Fruit fly (Drosophila melanogaster) whole organism, embryonic: ENCODE data around the gene Hph.

ENCODE experiments used
- CG12236 ChIP-seq: fragments of 200-800 bp; sonication (Bioruptor generic); optimal IDR thresholded peaks from 2 replicates; lab custom pipeline; 2016; ENCODE audit warnings: missing biosample characterization, missing genetic modification characterization
- CG12769 ChIP-seq: fragments of 200-800 bp; sonication (Bioruptor generic); optimal IDR thresholded peaks from 2 replicates; lab custom pipeline; 2019; ENCODE audit warnings: missing biosample characterization, mild to moderate bottlenecking, missing genetic modification characterization, moderate library complexity
- CG13287 ChIP-seq: fragments of 200-800 bp; sonication (Bioruptor generic); IDR thresholded peaks from 2 replicates; pipeline ENCODE4 v1.3.6; 2022; ENCODE audit warnings: missing biosample characterization, missing genetic modification characterization; ENCODE audit not compliant: partially characterized antibody
- CG14050 ChIP-seq: fragments of 200-800 bp; sonication (Bioruptor generic); IDR thresholded peaks from 3 replicates; pipeline ENCODE4 v1.3.6; 2022; ENCODE audit warnings: missing biosample characterization, missing genetic modification characterization
- CG14441 ChIP-seq: fragments of 200-800 bp; sonication (Bioruptor generic); IDR thresholded peaks from 2 replicates; pipeline ENCODE4 v1.3.6; 2022; ENCODE audit warnings: missing biosample characterization, missing genetic modification characterization
- CG15269 ChIP-seq: fragments of 200-800 bp; sonication (Bioruptor generic); optimal IDR thresholded peaks from 2 replicates; lab custom pipeline; 2018; ENCODE audit warnings: missing biosample characterization, mild to moderate bottlenecking, missing genetic modification characterization, moderate library complexity
- Eip74EF ChIP-seq, 2 experiments: fragments of 200-800 bp in 1 of 2; fragments of >200 bp in 1 of 2; sonication (Bioruptor generic) in 1 of 2; optimal IDR thresholded peaks; 2 replicates each; lab custom pipeline; 2017 to 2019; ENCODE audit warnings: missing biosample characterization in 2 of 2, missing genetic modification characterization in 2 of 2, mild to moderate bottlenecking in 1 of 2, moderate library complexity in 1 of 2
- Fer2 ChIP-seq: fragments of 200-800 bp; sonication (Bioruptor generic); optimal IDR thresholded peaks from 2 replicates; lab custom pipeline; 2018; ENCODE audit warnings: missing biosample characterization, mild to moderate bottlenecking, missing genetic modification characterization, moderate library complexity
- Hand ChIP-seq: fragments of 200-800 bp; sonication (Bioruptor generic); optimal IDR thresholded peaks from 2 replicates; lab custom pipeline; 2017; ENCODE audit warnings: mild to moderate bottlenecking, missing biosample characterization, missing genetic modification reagents, missing genetic modification characterization
- Hr78 ChIP-seq, 2 experiments: fragments of 200-800 bp in 1 of 2; fragments of >200 bp in 1 of 2; sonication (Bioruptor generic) in 1 of 2; optimal IDR thresholded peaks; 2 replicates each; lab custom pipeline; 2017 to 2019; ENCODE audit warnings: missing biosample characterization in 2 of 2, missing genetic modification characterization in 2 of 2, mild to moderate bottlenecking in 1 of 2, moderate library complexity in 1 of 2
- Lpt ChIP-seq: fragments of >200 bp; optimal IDR thresholded peaks from 2 replicates; lab custom pipeline; 2018; ENCODE audit warnings: missing biosample characterization, missing genetic modification characterization
- MESR4 ChIP-seq: fragments of 200-800 bp; sonication (Bioruptor generic); optimal IDR thresholded peaks from 2 replicates; lab custom pipeline; 2018; ENCODE audit warnings: missing biosample characterization, mild to moderate bottlenecking, missing genetic modification characterization, moderate library complexity
- Myb ChIP-seq: fragments of 200-800 bp; sonication (Bioruptor generic); optimal IDR thresholded peaks from 2 replicates; lab custom pipeline; 2016; ENCODE audit warnings: missing biosample characterization, missing genetic modification characterization
- NC2β ChIP-seq: fragments of 200-800 bp; sonication (Bioruptor generic); optimal IDR thresholded peaks from 2 replicates; lab custom pipeline; 2016; ENCODE audit warnings: missing biosample characterization, missing genetic modification characterization
- Oli ChIP-seq: fragments of 200-800 bp; sonication (Bioruptor generic); optimal IDR thresholded peaks from 2 replicates; lab custom pipeline; 2018; ENCODE audit warnings: missing biosample characterization, mild to moderate bottlenecking, missing genetic modification characterization, moderate library complexity
- Pdp1 ChIP-seq, 2 experiments: fragments of 200-800 bp; sonication (Bioruptor generic); optimal IDR thresholded peaks; 3 replicates each; lab custom pipeline; 2016; ENCODE audit warnings: missing biosample characterization in 2 of 2, missing genetic modification characterization in 2 of 2, mild to moderate bottlenecking in 1 of 2, moderate library complexity in 1 of 2
- Side ChIP-seq: fragments of 200-800 bp; sonication (Bioruptor generic); optimal IDR thresholded peaks from 2 replicates; lab custom pipeline; 2016; ENCODE audit warnings: missing biosample characterization, missing genetic modification characterization
- abd-A ChIP-seq: fragments of 200-800 bp; sonication (Bioruptor generic); optimal IDR thresholded peaks from 3 replicates; lab custom pipeline; 2019; ENCODE audit warnings: missing biosample characterization, mild to moderate bottlenecking, missing genetic modification characterization, moderate library complexity
- bigmax ChIP-seq: fragments of 200-800 bp; sonication (Bioruptor generic); optimal IDR thresholded peaks from 2 replicates; lab custom pipeline; 2018; ENCODE audit warnings: missing biosample characterization, mild to moderate bottlenecking, missing genetic modification characterization
- cad ChIP-seq: fragments of >200 bp; optimal IDR thresholded peaks from 2 replicates; lab custom pipeline; 2017; ENCODE audit warnings: missing biosample characterization, missing genetic modification characterization
- chinmo ChIP-seq: fragments of 200-800 bp; sonication (Bioruptor generic); IDR thresholded peaks from 4 replicates; pipeline ENCODE4 v1.3.6; 2022; ENCODE audit warnings: missing biosample characterization, missing genetic modification characterization; ENCODE audit not compliant: partially characterized antibody
- croc ChIP-seq: fragments of 200-800 bp; sonication (Bioruptor generic); conservative IDR thresholded peaks from 3 replicates; pipeline ENCODE4 v1.3.6; 2022; ENCODE audit warnings: missing biosample characterization, missing genetic modification characterization
- crol ChIP-seq: fragments of 200-800 bp; sonication (Bioruptor generic); IDR thresholded peaks from 2 replicates; pipeline ENCODE4 v1.3.6; 2022; ENCODE audit warnings: missing biosample characterization, missing genetic modification characterization
- cwo ChIP-seq: fragments of 200-800 bp; sonication (Bioruptor generic); optimal IDR thresholded peaks from 3 replicates; lab custom pipeline; 2017; ENCODE audit warnings: missing biosample characterization, missing genetic modification characterization, mild to moderate bottlenecking, moderate library complexity, missing genetic modification reagents
- ftz-f1 ChIP-seq: fragments of 200-800 bp; sonication (Bioruptor generic); optimal IDR thresholded peaks from 2 replicates; lab custom pipeline; 2016; ENCODE audit warnings: missing biosample characterization, missing genetic modification characterization
- grn ChIP-seq: fragments of 200-800 bp; sonication (Bioruptor generic); optimal IDR thresholded peaks from 3 replicates; lab custom pipeline; 2017; ENCODE audit warnings: missing biosample characterization, missing genetic modification characterization
- gro ChIP-seq: fragments of 200-800 bp; sonication (Bioruptor generic); optimal IDR thresholded peaks from 2 replicates; lab custom pipeline; 2016; ENCODE audit warnings: missing biosample characterization, missing genetic modification characterization
- oc ChIP-seq: fragments of 200-800 bp; sonication (Bioruptor generic); optimal IDR thresholded peaks from 2 replicates; lab custom pipeline; 2018; ENCODE audit warnings: missing biosample characterization, mild to moderate bottlenecking, missing genetic modification characterization, moderate library complexity
- pros ChIP-seq: fragments of 200-800 bp; sonication (Bioruptor generic); optimal IDR thresholded peaks from 3 replicates; lab custom pipeline; 2019; ENCODE audit warnings: missing biosample characterization, mild to moderate bottlenecking, missing genetic modification characterization, moderate library complexity
- rib ChIP-seq: fragments of 200-800 bp; sonication (Bioruptor generic); IDR thresholded peaks from 2 replicates; pipeline ENCODE4 v1.3.6; 2022; ENCODE audit warnings: missing biosample characterization, missing genetic modification characterization
- run ChIP-seq: fragments of 200-800 bp; sonication (Bioruptor generic); optimal IDR thresholded peaks from 3 replicates; lab custom pipeline; 2018; ENCODE audit warnings: missing biosample characterization, mild to moderate bottlenecking, missing genetic modification characterization
- salm ChIP-seq: fragments of 200-800 bp; sonication (Bioruptor generic); optimal IDR thresholded peaks from 2 replicates; lab custom pipeline; 2018; ENCODE audit warnings: missing biosample characterization, mild to moderate bottlenecking, missing genetic modification characterization
- sd ChIP-seq: fragments of 200-800 bp; sonication (Bioruptor generic); optimal IDR thresholded peaks from 3 replicates; lab custom pipeline; 2018; ENCODE audit warnings: missing biosample characterization, mild to moderate bottlenecking, missing genetic modification characterization, moderate library complexity
- sens ChIP-seq: fragments of 200-800 bp; sonication (Bioruptor generic); peaks from one replicate; lab custom pipeline; 2016; ENCODE audit warnings: missing biosample characterization, missing genetic modification characterization
- trh ChIP-seq: fragments of 200-800 bp; sonication (Bioruptor generic); optimal IDR thresholded peaks from 2 replicates; lab custom pipeline; 2016; ENCODE audit warnings: missing biosample characterization, missing genetic modification characterization
- vnd ChIP-seq: fragments of 200-800 bp; sonication (Bioruptor generic); IDR thresholded peaks from 3 replicates; pipeline ENCODE4 v1.3.6; 2022; ENCODE audit warnings: missing biosample characterization, missing genetic modification characterization; ENCODE audit not compliant: partially characterized antibody
- vvl ChIP-seq: fragments of 200-800 bp; sonication (Bioruptor generic); IDR thresholded peaks from 2 replicates; pipeline ENCODE4 v1.3.6; 2022; ENCODE audit warnings: missing biosample characterization, missing genetic modification characterization
- z ChIP-seq: fragments of 200-800 bp; sonication (Bioruptor generic); IDR thresholded peaks from 3 replicates; pipeline ENCODE4 v1.3.6; 2022; ENCODE audit warnings: missing biosample characterization, missing genetic modification characterization
- zen ChIP-seq: fragments of 200-800 bp; sonication (Bioruptor generic); optimal IDR thresholded peaks from 3 replicates; lab custom pipeline; 2018; ENCODE audit warnings: missing biosample characterization, mild to moderate bottlenecking, missing genetic modification characterization, moderate library complexity
- zen2 ChIP-seq: fragments of 200-800 bp; sonication (Bioruptor generic); IDR thresholded peaks from 3 replicates; pipeline ENCODE4 v1.3.6; 2022; ENCODE audit warnings: missing biosample characterization, missing genetic modification characterization; ENCODE audit not compliant: partially characterized antibody

The Hph gene

dm6 chr3R:5246950-5247349 is 9.9 kb upstream of the Hph start:
- peak; percentile 52 for TF ChIP-seq cwo
- TF ChIP-seq Hand, result no peak
- 0 out of 3 replicates have a peak, but pooled peaks have one; percentile 49 for TF ChIP-seq zen2
- TF ChIP-seq CG12769 (tag; lab: Kevin White, UChicago), result peak; percentile 57
- peak; percentile 33; the same call in 1 of the 2 replicates for TF ChIP-seq vvl (GFP tag; lab: Robert Waterston, UW)
- peak; percentile 53 for TF ChIP-seq grn (GFP tag; lab: Kevin White, UChicago)
- peak; percentile 51 for TF ChIP-seq CG15269 (tag; lab: Kevin White, UChicago)
- no peak for TF ChIP-seq CG14441 (GFP tag; lab: Robert Waterston, UW)
- TF ChIP-seq pros, result peak; percentile 99
- TF ChIP-seq ftz-f1, result peak; percentile 17
- peak in 1 of 2 experiments; percentile 86 for TF ChIP-seq Pdp1 (GFP tag; optimal IDR thresholded peaks at IDR 0.05; lab: Kevin White, UChicago)
- no peak for TF ChIP-seq Eip74EF (GFP tag; optimal IDR thresholded peaks at IDR 0.05; lab: Kevin White, UChicago)
- peak; percentile 43 for TF ChIP-seq sd (tag; lab: Kevin White, UChicago)
- TF ChIP-seq oc (tag; lab: Kevin White, UChicago), result peak; percentile 52
- TF ChIP-seq CG12236 (GFP tag; lab: Kevin White, UChicago), result no peak
- peak; percentile 62; the same call in 1 of the 3 replicates for TF ChIP-seq z (GFP tag; lab: Robert Waterston, UW)
- TF ChIP-seq CG13287 (GFP tag; lab: Robert Waterston, UW), result 0 out of 2 replicates have a peak, but pooled peaks have one; percentile 4
- TF ChIP-seq NC2β (GFP tag; lab: Kevin White, UChicago), result no peak
- TF ChIP-seq chinmo, result peak; percentile 93; the same call in 3 of the 4 replicates
- TF ChIP-seq abd-A, result peak; percentile 20
- peak in 1 of 2 experiments; percentile 39 for TF ChIP-seq Hr78 (GFP tag; optimal IDR thresholded peaks at IDR 0.05; lab: Kevin White, UChicago)

DNA sequence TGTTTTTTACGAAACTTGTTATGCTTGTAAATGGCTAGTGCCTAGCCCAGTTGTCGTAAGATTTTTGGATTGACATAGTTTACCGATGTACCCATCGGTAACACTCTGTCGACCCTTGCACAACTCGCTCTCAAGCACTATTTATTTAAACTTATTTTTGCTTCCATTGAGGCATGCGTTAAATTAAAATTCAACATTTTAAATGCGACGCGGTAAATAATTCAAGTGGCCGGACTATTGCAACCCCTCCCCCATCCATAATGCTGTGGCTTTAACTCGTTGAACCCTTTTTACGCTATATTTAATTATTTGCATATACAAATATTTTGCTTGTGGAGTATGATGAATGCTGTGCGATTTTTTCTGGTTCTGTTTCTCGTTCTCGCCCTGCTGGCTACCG is 7.5 kb upstream of the Hph start:
- TF ChIP-seq gro (GFP tag; lab: Kevin White, UChicago) (no peak), zen (tag; lab: Kevin White, UChicago) (no peak), crol (GFP tag; lab: Robert Waterston, UW) (no peak), Side (GFP tag; lab: Kevin White, UChicago) (no peak), CG14050 (no peak), rib (no peak), Myb (no peak), sens (GFP tag; lab: Kevin White, UChicago) (no peak), vnd (GFP tag; lab: Robert Waterston, UW) (no peak), bigmax (GFP tag; lab: Kevin White, UChicago) (no peak), salm (tag; lab: Kevin White, UChicago) (no peak), croc (GFP tag; lab: Robert Waterston, UW) (no peak), Lpt (no peak), MESR4 (GFP tag; lab: Kevin White, UChicago) (no peak), Oli (tag; lab: Kevin White, UChicago) (no peak), cad (GFP tag; lab: Kevin White, UChicago) (no peak), run (tag; lab: Kevin White, UChicago) (no peak), trh (no peak), Fer2 (tag; lab: Kevin White, UChicago) (no peak)
